Fruit fly (Drosophila melanogaster) whole organism, prepupa: Measurements from ENCODE around the gene pico.
A peak's percentile ranks its signal among the peaks of the same experiment; 100 is the strongest.

Experiments
- CG10631 ChIP-seq: fragments of 200-800 bp; sonication (Bioruptor generic); optimal IDR thresholded peaks from 2 replicates; lab custom pipeline; 2016; ENCODE audit warnings: missing biosample characterization, missing genetic modification characterization
- CG10669 ChIP-seq: fragments of 200-800 bp; sonication (Bioruptor generic); optimal IDR thresholded peaks from 3 replicates; lab custom pipeline; 2018; ENCODE audit warnings: missing biosample characterization, mild to moderate bottlenecking, missing genetic modification characterization, moderate library complexity
- CG11294 ChIP-seq: fragments of 200-800 bp; sonication (Bioruptor generic); IDR thresholded peaks from 2 replicates; pipeline ENCODE4 v1.3.6; 2022; ENCODE audit warnings: missing biosample characterization, missing genetic modification characterization
- CG11762 ChIP-seq: fragments of 200-800 bp; sonication (Bioruptor generic); optimal IDR thresholded peaks from 3 replicates; lab custom pipeline; 2016; ENCODE audit warnings: missing biosample characterization, missing genetic modification characterization; ENCODE audit not compliant: insufficient read depth
- CG11902 ChIP-seq: fragments of 200-800 bp; sonication (Bioruptor generic); optimal IDR thresholded peaks from 3 replicates; lab custom pipeline; 2016; ENCODE audit warnings: missing biosample characterization, missing genetic modification characterization
- CG15336 ChIP-seq: fragments of 200-800 bp; sonication (Bioruptor generic); IDR thresholded peaks from 2 replicates; pipeline ENCODE4 v1.3.6; 2022; ENCODE audit warnings: missing biosample characterization, missing genetic modification characterization
- CG1621 ChIP-seq: fragments of 200-800 bp; sonication (Bioruptor generic); optimal IDR thresholded peaks from 3 replicates; lab custom pipeline; 2018; ENCODE audit warnings: missing biosample characterization, mild to moderate bottlenecking, missing genetic modification characterization
- CG3032 ChIP-seq: fragments of 200-800 bp; optimal IDR thresholded peaks from 2 replicates; lab custom pipeline; 2019; ENCODE audit warnings: missing biosample characterization, mild to moderate bottlenecking, missing genetic modification characterization, moderate library complexity
- CG32006 ChIP-seq: fragments of 200-800 bp; sonication (Bioruptor generic); optimal IDR thresholded peaks from 3 replicates; lab custom pipeline; 2017; ENCODE audit warnings: missing biosample characterization, mild to moderate bottlenecking, missing genetic modification characterization
- CG34406 ChIP-seq: fragments of 200-800 bp; sonication (Bioruptor generic); optimal IDR thresholded peaks from 3 replicates; lab custom pipeline; 2016; ENCODE audit warnings: missing biosample characterization, missing genetic modification characterization
- CG3919 ChIP-seq: fragments of 200-800 bp; sonication (Bioruptor generic); optimal IDR thresholded peaks from 3 replicates; lab custom pipeline; 2016; ENCODE audit warnings: missing biosample characterization, missing genetic modification characterization
- CG6163 ChIP-seq: fragments of 200-800 bp; sonication (Bioruptor generic); IDR thresholded peaks from 3 replicates; pipeline ENCODE4 v1.3.6; 2022; ENCODE audit warnings: missing biosample characterization, missing genetic modification characterization
- CG6276 ChIP-seq: fragments of 200-800 bp; sonication (Bioruptor generic); optimal IDR thresholded peaks from 2 replicates; lab custom pipeline; 2017; ENCODE audit warnings: missing biosample characterization, mild to moderate bottlenecking, missing genetic modification characterization
- CG6792 ChIP-seq: fragments of 200-800 bp; sonication (Bioruptor generic); optimal IDR thresholded peaks from 3 replicates; lab custom pipeline; 2016; ENCODE audit warnings: missing biosample characterization, missing genetic modification characterization
- CG6808 ChIP-seq: fragments of 200-800 bp; sonication (Bioruptor generic); optimal IDR thresholded peaks from 3 replicates; lab custom pipeline; 2017; ENCODE audit warnings: missing biosample characterization, missing genetic modification characterization, mild to moderate bottlenecking, moderate library complexity, missing genetic modification reagents
- CG6854 ChIP-seq: fragments of 200-800 bp; sonication (Bioruptor generic); optimal IDR thresholded peaks from 2 replicates; lab custom pipeline; 2017; ENCODE audit warnings: missing biosample characterization, mild to moderate bottlenecking, missing genetic modification characterization
- CG8119 ChIP-seq: fragments of 200-800 bp; sonication (Bioruptor generic); IDR thresholded peaks from 3 replicates; pipeline ENCODE4 v1.3.6; 2022; ENCODE audit warnings: missing biosample characterization, missing genetic modification characterization
- CG8319 ChIP-seq: fragments of 200-800 bp; sonication (Bioruptor generic); optimal IDR thresholded peaks from 3 replicates; lab custom pipeline; 2016; ENCODE audit warnings: missing biosample characterization, missing genetic modification characterization
- CG9139 ChIP-seq: fragments of 200-800 bp; sonication (Bioruptor generic); optimal IDR thresholded peaks from 3 replicates; lab custom pipeline; 2017; ENCODE audit warnings: missing biosample characterization, mild to moderate bottlenecking, missing genetic modification characterization
- Eip75B ChIP-seq: fragments of 200-800 bp; sonication (Bioruptor generic); optimal IDR thresholded peaks from 3 replicates; lab custom pipeline; 2016; ENCODE audit warnings: missing biosample characterization, missing genetic modification characterization
- Eip78C ChIP-seq: fragments of 200-800 bp; sonication (Bioruptor generic); peaks from one replicate; lab custom pipeline; 2016; ENCODE audit warnings: missing biosample characterization, missing genetic modification characterization
- Ets21C ChIP-seq: fragments of 200-800 bp; sonication (Bioruptor generic); optimal IDR thresholded peaks from 3 replicates; lab custom pipeline; 2016; ENCODE audit warnings: missing biosample characterization, missing genetic modification characterization
- Ets96B ChIP-seq: fragments of 200-800 bp; optimal IDR thresholded peaks from 2 replicates; lab custom pipeline; 2019; ENCODE audit warnings: missing biosample characterization, mild to moderate bottlenecking, missing genetic modification characterization, moderate library complexity
- Gug ChIP-seq: fragments of 200-800 bp; sonication (Bioruptor generic); IDR thresholded peaks from 2 replicates; pipeline ENCODE4 v1.3.6; 2022; ENCODE audit warnings: missing biosample characterization, missing genetic modification characterization
- Hr38 ChIP-seq: sonication (Bioruptor generic); optimal IDR thresholded peaks from 2 replicates; lab custom pipeline; 2016; ENCODE audit warnings: missing biosample characterization, missing genetic modification characterization
- Hr39 ChIP-seq: fragments of 200-800 bp; sonication (Bioruptor generic); optimal IDR thresholded peaks from 2 replicates; lab custom pipeline; 2016; ENCODE audit warnings: missing biosample characterization, missing genetic modification characterization
- Hr4 ChIP-seq: fragments of 200-800 bp; sonication (Bioruptor generic); optimal IDR thresholded peaks from 3 replicates; lab custom pipeline; 2016; ENCODE audit warnings: missing biosample characterization, missing genetic modification characterization
- Lpt ChIP-seq: fragments of 200-800 bp; sonication (Bioruptor generic); optimal IDR thresholded peaks from 3 replicates; lab custom pipeline; 2016; ENCODE audit warnings: missing biosample characterization, missing genetic modification characterization
- Met ChIP-seq: fragments of 200-800 bp; sonication (Bioruptor generic); optimal IDR thresholded peaks from 3 replicates; lab custom pipeline; 2016; ENCODE audit warnings: missing biosample characterization, missing genetic modification characterization
- OdsH ChIP-seq: fragments of 200-800 bp; sonication (Bioruptor generic); optimal IDR thresholded peaks from 3 replicates; lab custom pipeline; 2016; ENCODE audit warnings: missing biosample characterization, missing genetic modification characterization
- Smox ChIP-seq: fragments of 200-800 bp; sonication (Bioruptor generic); optimal IDR thresholded peaks from 3 replicates; lab custom pipeline; 2016; ENCODE audit warnings: missing biosample characterization, missing genetic modification characterization
- Sox102F ChIP-seq: fragments of 200-800 bp; sonication (Bioruptor generic); optimal IDR thresholded peaks from 2 replicates; lab custom pipeline; 2016; ENCODE audit warnings: missing biosample characterization, mild to moderate bottlenecking, missing genetic modification characterization
- Sox14 ChIP-seq: fragments of 200-800 bp; sonication (Bioruptor generic); optimal IDR thresholded peaks from 3 replicates; lab custom pipeline; 2016; ENCODE audit warnings: missing biosample characterization, missing genetic modification characterization
- Sox15 ChIP-seq: fragments of 200-800 bp; sonication (Bioruptor generic); optimal IDR thresholded peaks from 3 replicates; lab custom pipeline; 2016; ENCODE audit warnings: missing biosample characterization, missing genetic modification characterization
- cyc ChIP-seq: fragments of 200-800 bp; sonication (Bioruptor generic); optimal IDR thresholded peaks from 3 replicates; lab custom pipeline; 2016; ENCODE audit warnings: missing biosample characterization, missing genetic modification characterization
- dsx ChIP-seq: fragments of 200-800 bp; optimal IDR thresholded peaks from 3 replicates; lab custom pipeline; 2019; ENCODE audit warnings: missing biosample characterization, mild to moderate bottlenecking, missing genetic modification characterization, moderate library complexity; ENCODE audit not compliant: poor library complexity, severe bottlenecking
- esn ChIP-seq: fragments of 200-800 bp; sonication (Bioruptor generic); optimal IDR thresholded peaks from 2 replicates; lab custom pipeline; 2016; ENCODE audit warnings: missing biosample characterization, mild to moderate bottlenecking, missing genetic modification characterization, moderate library complexity
- fd85E ChIP-seq: fragments of 200-800 bp; sonication (Bioruptor generic); optimal IDR thresholded peaks from 3 replicates; lab custom pipeline; 2016; ENCODE audit warnings: missing biosample characterization, missing genetic modification characterization
- fkh ChIP-seq: fragments of 200-800 bp; sonication (Bioruptor generic); optimal IDR thresholded peaks from 3 replicates; lab custom pipeline; 2017; ENCODE audit warnings: missing biosample characterization, mild to moderate bottlenecking, missing genetic modification characterization, moderate library complexity
- lz ChIP-seq: fragments of 200-800 bp; sonication (Bioruptor generic); optimal IDR thresholded peaks from 3 replicates; lab custom pipeline; 2016; ENCODE audit warnings: missing biosample characterization, missing genetic modification characterization
- net ChIP-seq: fragments of 200-800 bp; sonication (Bioruptor generic); optimal IDR thresholded peaks from 3 replicates; lab custom pipeline; 2016; ENCODE audit warnings: missing biosample characterization, missing genetic modification characterization
- spab ChIP-seq: fragments of 200-800 bp; sonication (Bioruptor generic); optimal IDR thresholded peaks from 2 replicates; lab custom pipeline; 2017; ENCODE audit warnings: missing biosample characterization, mild to moderate bottlenecking, missing genetic modification characterization, missing genetic modification reagents
- ss ChIP-seq, 2 experiments: fragments of 200-800 bp; sonication (Bioruptor generic); optimal IDR thresholded peaks; 2 replicates in 1 of 2; 3 replicates in 1 of 2; lab custom pipeline; 2017 to 2018; ENCODE audit warnings: mild to moderate bottlenecking in 2 of 2, missing biosample characterization in 2 of 2, missing genetic modification characterization in 2 of 2, moderate library complexity in 1 of 2
- svp ChIP-seq: fragments of 200-800 bp; sonication (Bioruptor generic); peaks from one replicate; lab custom pipeline; 2016; ENCODE audit warnings: missing biosample characterization, missing genetic modification characterization
- vri ChIP-seq: fragments of 200-800 bp; sonication (Bioruptor generic); optimal IDR thresholded peaks from 3 replicates; lab custom pipeline; 2016; ENCODE audit warnings: missing biosample characterization, mild to moderate bottlenecking, missing genetic modification characterization

Gene pico

dm6 chrX:19848342-19848793 lies 3.5 kb downstream of the pico start (continued):
- TF ChIP-seq fkh (GFP tag; lab: Kevin White, UChicago) (peak; percentile 32), spab (peak; percentile 0), CG32006 (GFP tag; lab: Kevin White, UChicago) (peak; percentile 74), CG6792 (GFP tag; lab: Kevin White, UChicago) (peak; percentile 66), Smox (GFP tag; lab: Kevin White, UChicago) (peak; percentile 62), lz (GFP tag; lab: Kevin White, UChicago) (peak; percentile 73), svp (GFP tag; lab: Kevin White, UChicago) (peak; percentile 84), CG11294 (GFP tag; lab: Robert Waterston, UW) (peak; percentile 44), cyc (GFP tag; lab: Kevin White, UChicago) (peak; percentile 61), ss (GFP tag; optimal IDR thresholded peaks at IDR 0.05; lab: Kevin White, UChicago) (peak; percentile 50 to 55), CG8119 (GFP tag; lab: Robert Waterston, UW) (peak; percentile 45; the same call in 2 of the 3 replicates), OdsH (GFP tag; lab: Kevin White, UChicago) (peak; percentile 69), Eip75B (GFP tag; lab: Kevin White, UChicago) (peak; percentile 65), CG10631 (GFP tag; lab: Kevin White, UChicago) (peak; percentile 66), Hr4 (GFP tag; lab: Kevin White, UChicago) (peak; percentile 73), Hr39 (peak; percentile 77), CG1621 (peak; percentile 42), CG11902 (GFP tag; lab: Kevin White, UChicago) (peak; percentile 57), CG10669 (GFP tag; lab: Kevin White, UChicago) (peak; percentile 68), CG6854 (GFP tag; lab: Kevin White, UChicago) (peak; percentile 65), CG9139 (GFP tag; lab: Kevin White, UChicago) (no peak), CG3032 (tag; lab: Kevin White, UChicago) (peak; percentile 44), CG11762 (GFP tag; lab: Kevin White, UChicago) (peak; percentile 60), Met (GFP tag; lab: Kevin White, UChicago) (peak; percentile 63), CG6276 (GFP tag; lab: Kevin White, UChicago) (peak; percentile 55), Sox14 (peak; percentile 71), Gug (GFP tag; lab: Robert Waterston, UW) (peak; percentile 74), CG15336 (peak; percentile 72), Sox15 (GFP tag; lab: Kevin White, UChicago) (peak; percentile 58), fd85E (GFP tag; lab: Kevin White, UChicago) (no peak), esn (GFP tag; lab: Kevin White, UChicago) (peak; percentile 75), vri (GFP tag; lab: Kevin White, UChicago) (peak; percentile 35), CG6808 (GFP tag; lab: Kevin White, UChicago) (peak; percentile 5)

- peak; percentile 96 for TF ChIP-seq CG15336
- peak; percentile 93 for TF ChIP-seq Smox (GFP tag; lab: Kevin White, UChicago)
- peak; percentile 95 for TF ChIP-seq Ets21C (GFP tag; lab: Kevin White, UChicago)
- peak; percentile 88 for TF ChIP-seq Hr38 (GFP tag; lab: Kevin White, UChicago)
- peak; percentile 95 for TF ChIP-seq CG6792 (GFP tag; lab: Kevin White, UChicago)
- TF ChIP-seq CG10631 (GFP tag; lab: Kevin White, UChicago) = peak; percentile 94
- TF ChIP-seq OdsH (GFP tag; lab: Kevin White, UChicago) = peak; percentile 94
- peak; percentile 90 for TF ChIP-seq CG6808 (GFP tag; lab: Kevin White, UChicago)
- peak; percentile 92 for TF ChIP-seq Ets96B (tag; lab: Kevin White, UChicago)
- TF ChIP-seq CG34406 = peak; percentile 92
- peak; percentile 68 for TF ChIP-seq vri (GFP tag; lab: Kevin White, UChicago)
- peak; percentile 94 for TF ChIP-seq Sox15 (GFP tag; lab: Kevin White, UChicago)
- TF ChIP-seq CG32006 (GFP tag; lab: Kevin White, UChicago) = peak; percentile 97
- TF ChIP-seq Eip78C (GFP tag; lab: Kevin White, UChicago) = peak; percentile 98
- TF ChIP-seq CG6163 (GFP tag; lab: Robert Waterston, UW) = peak; percentile 97
- peak; percentile 93 for TF ChIP-seq CG11294 (GFP tag; lab: Robert Waterston, UW)
- peak; percentile 94 for TF ChIP-seq Sox102F (GFP tag; lab: Kevin White, UChicago)
- TF ChIP-seq net = peak; percentile 94
- peak; percentile 96 for TF ChIP-seq Hr4 (GFP tag; lab: Kevin White, UChicago)
- TF ChIP-seq ss (GFP tag; optimal IDR thresholded peaks at IDR 0.05; lab: Kevin White, UChicago) = peak; percentile 89 to 91
- peak; percentile 94 for TF ChIP-seq CG3919 (GFP tag; lab: Kevin White, UChicago)
- peak; percentile 90 for TF ChIP-seq dsx (GFP tag; lab: Kevin White, UChicago)
- TF ChIP-seq Lpt (GFP tag; lab: Kevin White, UChicago) = peak; percentile 92
- peak; percentile 98 for TF ChIP-seq Hr39
- TF ChIP-seq CG10669 (GFP tag; lab: Kevin White, UChicago) = peak; percentile 91
- TF ChIP-seq Met (GFP tag; lab: Kevin White, UChicago) = peak; percentile 96
- TF ChIP-seq CG8319 (GFP tag; lab: Kevin White, UChicago) = peak; percentile 90
- peak; percentile 86 for TF ChIP-seq CG11762 (GFP tag; lab: Kevin White, UChicago)
- peak; percentile 86 for TF ChIP-seq fkh (GFP tag; lab: Kevin White, UChicago)
These were observed 5.0 kb downstream of the pico start for dm6 chrX:19846701-19847383.
